Fruit fly (Drosophila melanogaster): ENCODE results near the gene BG642312.
A peak's percentile ranks its signal among the peaks of the same experiment; 100 is the strongest.

The BG642312 gene

DNA sequence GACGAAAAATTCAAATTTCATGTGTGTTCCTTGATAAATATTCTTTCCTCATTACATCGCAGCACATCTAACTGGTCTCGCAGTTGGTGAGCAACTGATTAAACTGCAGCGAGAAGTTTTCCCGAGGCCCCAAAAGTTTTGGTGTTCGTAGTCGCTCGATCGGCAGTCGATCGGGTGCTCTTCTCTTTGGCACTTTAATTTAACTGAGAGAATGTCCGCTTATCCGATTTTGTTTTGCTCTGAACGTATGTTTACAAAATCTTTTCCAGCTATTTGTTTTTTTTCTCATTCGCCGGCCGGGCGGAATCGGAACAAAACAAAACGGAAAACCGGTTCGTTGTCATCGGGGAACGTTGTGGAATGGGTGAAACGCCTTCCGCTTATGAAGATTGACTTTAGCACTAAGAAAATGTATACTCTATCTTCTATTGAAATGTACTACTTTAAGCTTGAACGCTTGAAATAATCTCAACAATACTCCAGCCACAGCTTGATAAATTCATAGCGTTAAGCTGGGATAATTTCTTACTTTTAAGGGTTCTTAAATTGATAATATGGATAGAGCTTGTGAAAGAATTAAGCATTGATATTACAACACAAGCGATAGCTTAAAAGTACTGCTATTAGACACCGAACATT lies 14.5 kb downstream of the BG642312 start (continued):
- TF ChIP-seq ac (GFP tag; optimal IDR thresholded peaks at IDR 0.05), result peak; percentile 32
- peak; percentile 44 for TF ChIP-seq lbe (GFP tag; optimal IDR thresholded peaks at IDR 0.05)
- TF ChIP-seq oc (tag; optimal IDR thresholded peaks at IDR 0.05), result peak; percentile 29
- no peak for TF ChIP-seq HLHmδ (GFP tag; optimal IDR thresholded peaks at IDR 0.05)
- no peak for TF ChIP-seq crol (GFP tag; IDR thresholded peaks at IDR 0.05)
- TF ChIP-seq sens (GFP tag), result peak; percentile 87
- no peak for TF ChIP-seq CG10565 (GFP tag; optimal IDR thresholded peaks at IDR 0.05)
- no peak for TF ChIP-seq Spps (tag; optimal IDR thresholded peaks at IDR 0.05)
- no peak for TF ChIP-seq zfh1 (GFP tag; IDR thresholded peaks at IDR 0.05)
- peak; percentile 47 for TF ChIP-seq CG17385 (GFP tag; optimal IDR thresholded peaks at IDR 0.05)
- TF ChIP-seq CG34422 (GFP tag; IDR thresholded peaks at IDR 0.05), result peak; percentile 95; the same call in 2 of the 3 replicates
- no peak for TF ChIP-seq ATbp (GFP tag; optimal IDR thresholded peaks at IDR 0.05)
- TF ChIP-seq fd3F (GFP tag; optimal IDR thresholded peaks at IDR 0.05), result no peak
- TF ChIP-seq CG7963 (GFP tag; IDR thresholded peaks at IDR 0.05; ENCODE audit: partially characterized antibody), result no peak
- TF ChIP-seq al (GFP tag; IDR thresholded peaks at IDR 0.05), result no peak
- TF ChIP-seq Doc2 (GFP tag; IDR thresholded peaks at IDR 0.05), result no peak
- TF ChIP-seq odd (GFP tag; optimal IDR thresholded peaks at IDR 0.05), result peak; percentile 47
- no peak for TF ChIP-seq CG1233 (GFP tag; optimal IDR thresholded peaks at IDR 0.05)

DNA sequence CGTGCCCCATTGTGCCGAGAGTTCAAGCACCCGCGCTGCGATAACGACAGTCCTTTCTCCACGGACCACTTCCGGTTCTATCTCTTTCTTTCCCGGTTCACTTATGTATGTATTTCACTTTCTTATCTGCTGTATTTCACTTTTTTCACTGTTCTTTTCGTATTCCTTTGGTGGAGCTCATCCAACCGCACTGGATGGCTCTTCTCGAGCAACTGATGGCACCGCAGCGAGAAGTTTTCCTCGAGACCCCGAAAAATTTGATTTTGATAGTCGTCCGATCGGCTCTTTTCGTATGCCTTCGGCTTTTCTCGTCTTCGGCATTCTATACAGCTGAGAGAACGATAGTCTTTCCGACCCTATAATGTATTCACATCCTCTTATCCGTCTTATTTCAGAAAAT lies 15.4 kb downstream of the BG642312 start, which contains the start of gene LanA:
Gene LanA, minus strand, starts transcription at position 217 of the 400 bp plus-strand sequence.
- TF ChIP-seq onecut (GFP tag; IDR thresholded peaks at IDR 0.05) (no peak), PHDP (tag; optimal IDR thresholded peaks at IDR 0.05) (no peak), Dll (GFP tag; IDR thresholded peaks at IDR 0.05; ENCODE audit: partially characterized antibody) (no peak), CG16863 (GFP tag; optimal IDR thresholded peaks at IDR 0.05) (no peak), CG8089 (GFP tag; optimal IDR thresholded peaks at IDR 0.05) (no peak), CG9437 (GFP tag; optimal IDR thresholded peaks at IDR 0.05) (no peak), ro (GFP tag; IDR thresholded peaks at IDR 0.05) (no peak), CG14441 (GFP tag; IDR thresholded peaks at IDR 0.05) (no peak), CG14050 (GFP tag; IDR thresholded peaks at IDR 0.05) (no peak), CG8924 (tag; optimal IDR thresholded peaks at IDR 0.05) (no peak), gro (GFP tag; optimal IDR thresholded peaks at IDR 0.05) (no peak), bcd (GFP tag; optimal IDR thresholded peaks at IDR 0.05) (no peak), CG7271 (tag; optimal IDR thresholded peaks at IDR 0.05) (peak; percentile 31), sens (GFP tag) (peak; percentile 67), kah (GFP tag; optimal IDR thresholded peaks at IDR 0.05) (peak; percentile 27), CG10543 (GFP tag; optimal IDR thresholded peaks at IDR 0.05) (peak; percentile 19), grau (tag; optimal IDR thresholded peaks at IDR 0.05) (no peak), CG17359 (tag; optimal IDR thresholded peaks at IDR 0.05) (no peak), pros (GFP tag; optimal IDR thresholded peaks at IDR 0.05) (peak; percentile 44), Tbp (GFP tag; optimal IDR thresholded peaks at IDR 0.05) (no peak), B-H2 (GFP tag; optimal IDR thresholded peaks at IDR 0.05) (no peak), vnd (GFP tag; IDR thresholded peaks at IDR 0.05; ENCODE audit: partially characterized antibody) (no peak), CG8359 (GFP tag; optimal IDR thresholded peaks at IDR 0.05; ENCODE audit: borderline replicate concordance) (no peak), CG6791 (GFP tag; IDR thresholded peaks at IDR 0.05; ENCODE audit: partially characterized antibody) (peak; percentile 52; the same call in 1 of the 3 replicates), HLH3B (GFP tag; IDR thresholded peaks at IDR 0.05) (no peak; the same call in 1 of the 2 replicates), B-H1 (GFP tag; IDR thresholded peaks at IDR 0.05) (no peak), disco-r (GFP tag; optimal IDR thresholded peaks at IDR 0.05) (no peak), bbx (GFP tag; IDR thresholded peaks at IDR 0.05; ENCODE audit: partially characterized antibody) (peak; percentile 61), Optix (GFP tag; IDR thresholded peaks at IDR 0.05) (no peak), CG4617 (GFP tag; optimal IDR thresholded peaks at IDR 0.05; ENCODE audit: borderline replicate concordance) (no peak), Six4 (GFP tag; optimal IDR thresholded peaks at IDR 0.05) (no peak), CG2199 (GFP tag; IDR thresholded peaks at IDR 0.05) (peak; percentile 71; the same call in 2 of the 3 replicates), CG12744 (GFP tag; optimal IDR thresholded peaks at IDR 0.05) (peak; percentile 31)
